Worm (Caenorhabditis elegans): Measurements from ENCODE around the gene F10C1.8.

DNA sequence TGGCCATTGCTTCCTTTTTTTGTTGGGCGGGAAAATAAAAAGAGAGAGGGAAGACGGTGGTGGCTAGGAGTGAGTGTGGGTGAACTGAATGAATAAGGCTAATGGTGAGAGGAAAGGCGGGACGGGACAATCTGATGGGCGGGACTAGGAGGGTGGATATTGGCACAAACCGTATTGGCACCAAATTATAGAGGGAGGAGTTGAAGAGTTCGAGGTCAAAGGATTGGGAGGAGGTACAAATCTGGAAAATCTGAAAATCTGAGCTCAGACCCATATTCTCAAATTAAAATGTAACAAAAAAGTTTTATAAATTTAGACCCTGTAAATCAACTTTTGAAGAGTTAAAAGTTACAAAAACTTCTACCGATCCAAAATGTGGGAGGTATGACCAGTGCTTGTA, 15.5 kb upstream of the F10C1.8 start, which contains the start of gene hlh-14:
- TF ChIP-seq him-1 (tag; optimal IDR thresholded peaks at IDR 0.05) = no peak
- TF ChIP-seq W03F9.2 (tag; optimal IDR thresholded peaks at IDR 0.05) = no peak
- no peak for TF ChIP-seq dao-5 (tag; optimal IDR thresholded peaks at IDR 0.05)

Measured in whole organism, L4/young adult.